Fruit fly (Drosophila melanogaster) whole organism, wandering third instar larva: ENCODE data around the gene Hsp60C.

Source experiments
- Abd-B ChIP-seq: fragments of >200 bp; optimal IDR thresholded peaks from 2 replicates; lab custom pipeline; 2017; ENCODE audit warnings: missing biosample characterization, missing genetic modification characterization
- CG32264 ChIP-seq: fragments of 200-800 bp; sonication (Bioruptor generic); optimal IDR thresholded peaks from 2 replicates; lab custom pipeline; 2016; ENCODE audit warnings: missing biosample characterization, missing genetic modification characterization
- CG9705 ChIP-seq: fragments of 200-800 bp; sonication (Bioruptor generic); optimal IDR thresholded peaks from 2 replicates; lab custom pipeline; 2018; ENCODE audit warnings: missing biosample characterization, mild to moderate bottlenecking, missing genetic modification characterization
- CrebA ChIP-seq: fragments of 200-800 bp; sonication (Bioruptor generic); optimal IDR thresholded peaks from 2 replicates; lab custom pipeline; 2016; ENCODE audit warnings: missing biosample characterization, mild to moderate bottlenecking, missing genetic modification characterization, borderline replicate concordance
- Dfd ChIP-seq: fragments of >200 bp; optimal IDR thresholded peaks from 2 replicates; lab custom pipeline; 2017; ENCODE audit warnings: missing biosample characterization, missing genetic modification characterization
- Dif ChIP-seq: fragments of 200-275, 200-300 bp; sonication (Bioruptor generic); optimal IDR thresholded peaks from 2 replicates; lab custom pipeline; 2018; ENCODE audit warnings: missing biosample characterization, missing genetic modification characterization; ENCODE audit not compliant: partially characterized antibody
- GATAd ChIP-seq: sonication (Bioruptor generic); optimal IDR thresholded peaks from 2 replicates; lab custom pipeline; 2016; ENCODE audit warnings: missing biosample characterization, missing genetic modification characterization
- HLH106 ChIP-seq: fragments of 200-800 bp; optimal IDR thresholded peaks from 3 replicates; lab custom pipeline; 2019; ENCODE audit warnings: missing biosample characterization, mild to moderate bottlenecking, missing genetic modification characterization, moderate library complexity
- Hnf4 ChIP-seq: fragments of 200-800 bp; sonication (Bioruptor generic); optimal IDR thresholded peaks from 2 replicates; lab custom pipeline; 2016; ENCODE audit warnings: missing biosample characterization, mild to moderate bottlenecking, missing genetic modification characterization
- Hr78 ChIP-seq: fragments of >200 bp; optimal IDR thresholded peaks from 2 replicates; lab custom pipeline; 2017; ENCODE audit warnings: missing biosample characterization, missing genetic modification characterization
- Jra ChIP-seq: sonication (Bioruptor generic); optimal IDR thresholded peaks from 2 replicates; lab custom pipeline; 2016; ENCODE audit warnings: missing biosample characterization, missing genetic modification characterization
- Mio ChIP-seq: sonication (Bioruptor generic); optimal IDR thresholded peaks from 2 replicates; lab custom pipeline; 2016; ENCODE audit warnings: missing biosample characterization, missing genetic modification characterization
- Myc ChIP-seq: fragments of >200 bp; optimal IDR thresholded peaks from 2 replicates; lab custom pipeline; 2017
- N ChIP-seq: fragments of >200 bp; optimal IDR thresholded peaks from 2 replicates; lab custom pipeline; 2018; ENCODE audit warnings: missing biosample characterization, missing external identifiers, missing genetic modification characterization
- Rel ChIP-seq, 2 experiments: fragments of 200-800 bp; sonication (Bioruptor generic) in 1 of 2; optimal IDR thresholded peaks; 2 replicates in 1 of 2; 3 replicates in 1 of 2; lab custom pipeline; 2016 to 2019; ENCODE audit warnings: mild to moderate bottlenecking in 2 of 2, missing biosample characterization in 2 of 2, missing genetic modification characterization in 2 of 2, moderate library complexity in 1 of 2
- Sp1 ChIP-seq: fragments of 200-800 bp; sonication (Bioruptor generic); optimal IDR thresholded peaks from 3 replicates; lab custom pipeline; 2019; ENCODE audit warnings: missing biosample characterization, mild to moderate bottlenecking, missing genetic modification characterization, moderate library complexity
- Vsx2 ChIP-seq: fragments of 200-300, 225-300 bp; sonication (Bioruptor generic); optimal IDR thresholded peaks from 2 replicates; lab custom pipeline; 2018; ENCODE audit warnings: missing biosample characterization, missing genetic modification characterization; ENCODE audit not compliant: partially characterized antibody
- brk ChIP-seq: fragments of 200-800 bp; sonication (Bioruptor generic); optimal IDR thresholded peaks from 2 replicates; lab custom pipeline; 2016; ENCODE audit warnings: missing biosample characterization, mild to moderate bottlenecking, missing genetic modification characterization
- dmrt93B ChIP-seq: fragments of 200-800 bp; sonication (Bioruptor generic); optimal IDR thresholded peaks from 2 replicates; lab custom pipeline; 2018; ENCODE audit warnings: missing biosample characterization, mild to moderate bottlenecking, missing genetic modification characterization
- ey ChIP-seq: fragments of 200-800 bp; sonication (Bioruptor generic); optimal IDR thresholded peaks from 2 replicates; lab custom pipeline; 2016; ENCODE audit warnings: missing biosample characterization, missing genetic modification characterization
- foxo ChIP-seq, 2 experiments: fragments of 200-800 bp; sonication (Bioruptor generic); optimal IDR thresholded peaks; 2 replicates in 1 of 2; 3 replicates in 1 of 2; lab custom pipeline; 2016 to 2017; ENCODE audit warnings: missing biosample characterization in 2 of 2, missing genetic modification characterization in 2 of 2
- fru ChIP-seq: fragments of 200-800 bp; sonication (Bioruptor generic); optimal IDR thresholded peaks from 3 replicates; lab custom pipeline; 2016; ENCODE audit warnings: missing biosample characterization, mild to moderate bottlenecking, missing genetic modification characterization
- h ChIP-seq: fragments of 200-800 bp; sonication (Bioruptor generic); optimal IDR thresholded peaks from 3 replicates; lab custom pipeline; 2016; ENCODE audit warnings: missing biosample characterization, mild to moderate bottlenecking, missing genetic modification characterization
- jim ChIP-seq: fragments of 175-275, 200-325 bp; sonication (Bioruptor generic); optimal IDR thresholded peaks from 2 replicates; lab custom pipeline; 2016; ENCODE audit warnings: missing biosample characterization, mild to moderate bottlenecking, missing genetic modification characterization
- lola ChIP-seq: fragments of >200 bp; optimal IDR thresholded peaks from 2 replicates; lab custom pipeline; 2017; ENCODE audit warnings: missing biosample characterization, missing genetic modification characterization
- sage ChIP-seq: fragments of 200-800 bp; sonication (Bioruptor generic); optimal IDR thresholded peaks from 2 replicates; lab custom pipeline; 2016; ENCODE audit warnings: missing biosample characterization, mild to moderate bottlenecking, missing genetic modification characterization
- sv ChIP-seq: fragments of 200-800 bp; sonication (Bioruptor generic); optimal IDR thresholded peaks from 3 replicates; lab custom pipeline; 2016; ENCODE audit warnings: missing biosample characterization, missing genetic modification characterization
- tai ChIP-seq: sonication (Bioruptor generic); optimal IDR thresholded peaks from 2 replicates; lab custom pipeline; 2016; ENCODE audit warnings: missing biosample characterization, missing genetic modification characterization
- usp ChIP-seq: fragments of >200 bp; optimal IDR thresholded peaks from 2 replicates; lab custom pipeline; 2017; ENCODE audit warnings: missing biosample characterization, missing genetic modification characterization
- woc ChIP-seq: sonication (Bioruptor generic); optimal IDR thresholded peaks from 2 replicates; lab custom pipeline; 2016; ENCODE audit warnings: missing biosample characterization, mild to moderate bottlenecking, missing genetic modification characterization

Gene Hsp60C

dm6 chr2L:5662549-5662948 is at the start of gene Hsp60C:
Gene Hsp60C (plus strand): TSS chr2L:5662849.
- no peak for TF ChIP-seq h
- no peak for TF ChIP-seq ey (GFP tag; lab: Kevin White, UChicago)
- no peak for TF ChIP-seq usp
- no peak for TF ChIP-seq Dif (GFP tag; lab: Kevin White, UChicago)
- TF ChIP-seq Jra = no peak
- TF ChIP-seq lola = no peak
- TF ChIP-seq sv (GFP tag; lab: Kevin White, UChicago) = no peak
- no peak for TF ChIP-seq tai (GFP tag; lab: Kevin White, UChicago)
- TF ChIP-seq GATAd (GFP tag; lab: Kevin White, UChicago) = no peak
- no peak for TF ChIP-seq HLH106
- no peak for TF ChIP-seq sage (GFP tag; lab: Kevin White, UChicago)

DNA sequence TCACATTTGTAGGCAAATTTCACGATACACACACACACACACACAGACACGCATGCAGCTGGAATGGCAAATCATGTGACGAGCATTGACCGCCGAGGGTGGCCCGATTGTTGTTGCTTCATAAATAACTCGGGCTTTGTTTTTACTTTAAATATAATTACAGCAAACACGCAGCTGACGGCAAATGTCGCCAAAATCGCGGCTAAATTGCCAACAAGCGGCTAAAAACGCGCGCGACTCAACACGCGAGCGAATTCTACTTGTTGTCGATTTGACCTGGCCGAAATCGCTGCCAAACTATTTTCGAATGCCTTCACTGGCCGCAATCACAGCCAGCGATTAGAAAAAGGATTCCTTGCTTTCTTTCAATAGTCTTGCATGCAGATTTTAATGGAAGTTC is 45.4 kb upstream of the Hsp60C start:
- TF ChIP-seq Mio (GFP tag; lab: Kevin White, UChicago) = no peak
- no peak for TF ChIP-seq Myc
- no peak for TF ChIP-seq brk (GFP tag; lab: Kevin White, UChicago)
- no peak for TF ChIP-seq HLH106
- no peak for TF ChIP-seq Dfd
- TF ChIP-seq CG32264 (GFP tag; lab: Kevin White, UChicago) = no peak

DNA sequence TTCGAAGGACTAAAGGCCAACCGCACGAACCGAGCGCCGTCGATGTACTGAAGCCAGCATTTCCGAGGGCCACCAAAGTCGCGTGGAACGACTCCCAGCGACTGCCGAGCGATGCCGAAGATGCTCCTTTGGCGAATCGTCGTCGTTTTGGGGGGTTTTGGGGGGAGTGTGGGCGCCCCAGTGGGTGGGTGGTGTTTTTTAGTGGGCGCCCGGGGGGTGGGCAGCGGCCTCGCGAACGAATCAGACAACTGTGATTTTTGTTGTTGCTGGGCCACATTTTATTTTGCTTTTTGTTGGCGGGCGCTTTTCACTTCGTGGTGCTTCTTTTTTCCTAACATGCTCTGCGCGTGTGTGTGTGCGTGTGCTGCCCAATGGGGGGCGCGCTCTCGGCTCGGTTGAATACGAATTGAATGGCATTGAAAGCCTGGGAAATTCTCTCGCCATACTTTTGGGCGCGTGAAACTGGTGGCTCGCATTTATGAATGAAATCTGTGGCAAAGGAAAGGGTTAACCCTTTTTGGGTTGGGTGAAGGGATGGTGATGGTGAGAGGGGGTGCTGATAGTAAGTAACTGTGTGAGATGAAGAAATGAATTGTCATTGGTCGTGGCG is 44.6 kb upstream of the Hsp60C start, which contains the start of gene DIP-eta:
Gene DIP-eta, minus strand, starts transcription at position 51 of the 610 bp plus-strand sequence.
- peak; percentile 22 for TF ChIP-seq Sp1 (GFP tag; lab: Kevin White, UChicago)
- TF ChIP-seq CrebA (GFP tag; lab: Kevin White, UChicago) = no peak
- peak; percentile 85 for TF ChIP-seq Dfd
- no peak for TF ChIP-seq jim (GFP tag; lab: Kevin White, UChicago)
- no peak for TF ChIP-seq Rel (GFP tag; optimal IDR thresholded peaks at IDR 0.05; lab: Kevin White, UChicago)
- no peak for TF ChIP-seq Rel (tag; optimal IDR thresholded peaks at IDR 0.05; lab: Kevin White, UChicago)

DNA sequence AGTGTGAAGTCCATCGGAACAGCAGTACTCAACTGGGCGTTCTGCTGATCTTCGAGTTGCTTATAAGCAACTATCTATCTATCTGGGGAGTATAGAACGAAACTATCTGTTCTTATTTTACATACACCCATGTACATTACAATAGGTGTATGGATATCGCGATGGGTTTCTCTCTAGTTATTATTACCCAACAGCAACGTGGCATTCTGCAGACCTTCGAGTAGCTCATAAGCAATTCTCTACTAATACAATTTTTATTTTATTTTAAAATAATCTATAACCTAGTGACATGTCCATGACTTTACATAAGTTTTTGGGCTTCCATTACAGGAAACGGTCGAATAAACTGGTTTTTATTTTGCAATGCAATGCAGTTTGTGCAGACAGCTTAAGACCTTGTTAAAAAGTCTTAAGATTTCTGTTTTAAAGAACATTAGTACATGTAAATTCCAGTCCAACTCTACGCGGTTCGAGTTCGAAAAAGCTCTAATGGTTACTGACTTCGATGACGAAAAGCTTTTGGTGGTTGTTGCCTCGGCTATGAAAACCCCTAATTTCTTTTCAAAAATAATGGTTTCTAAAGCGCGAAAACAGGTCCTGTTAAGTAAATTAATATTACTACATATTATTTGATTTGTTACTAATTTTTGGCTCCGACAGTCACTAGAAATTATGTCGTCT is 38.8 kb upstream of the Hsp60C start, which contains the start of gene Cyp6a16:
Gene Cyp6a16, minus strand, starts transcription at position 36 of the 681 bp plus-strand sequence.
- TF ChIP-seq Myc (peak; percentile 72), foxo (GFP tag; optimal IDR thresholded peaks at IDR 0.05; lab: Kevin White, UChicago) (no peak), brk (GFP tag; lab: Kevin White, UChicago) (no peak), CG9705 (GFP tag; lab: Kevin White, UChicago) (no peak), Hnf4 (no peak)
- TF ChIP-seq, all 38 proteins: peak for 1

- TF ChIP-seq woc (GFP tag; lab: Kevin White, UChicago) (no peak), Mio (GFP tag; lab: Kevin White, UChicago) (no peak), Hr78 (GFP tag; lab: Kevin White, UChicago) (no peak), GATAd (GFP tag; lab: Kevin White, UChicago) (no peak), dmrt93B (no peak), usp (no peak), Rel (GFP tag; optimal IDR thresholded peaks at IDR 0.05; lab: Kevin White, UChicago) (no peak), Rel (tag; optimal IDR thresholded peaks at IDR 0.05; lab: Kevin White, UChicago) (no peak)
Observed at dm6 chr2L:5658415-5658814, 4.2 kb upstream of the Hsp60C start, which contains the start of gene DIP-theta. Gene DIP-theta (minus strand): TSS chr2L:5658560.

DNA sequence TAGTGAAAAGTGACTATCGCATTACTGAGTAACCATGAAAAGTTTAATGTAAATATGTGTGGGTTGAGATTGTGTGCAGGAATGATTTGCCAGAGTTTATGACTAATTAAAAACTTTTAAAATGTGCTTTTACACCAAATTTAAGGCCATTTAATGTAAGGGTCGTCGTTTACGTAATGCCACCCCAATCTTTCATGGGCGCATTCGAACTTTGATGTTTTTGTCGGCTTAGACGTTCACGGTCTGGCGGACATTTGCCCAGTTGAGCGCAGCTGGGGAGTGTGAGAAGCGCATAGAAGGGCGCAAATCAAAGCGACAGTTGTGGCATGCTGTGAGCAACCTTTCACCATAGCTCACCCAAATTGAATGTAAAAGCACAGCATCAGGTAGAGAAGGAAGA is 15.6 kb downstream of the Hsp60C start, which contains the start of gene CG12511:
Gene CG12511, plus strand, starts transcription at position 301 of the 400 bp plus-strand sequence.
- TF ChIP-seq dmrt93B = no peak
- no peak for TF ChIP-seq Myc
- no peak for TF ChIP-seq Sp1 (GFP tag; lab: Kevin White, UChicago)
- TF ChIP-seq CG9705 (GFP tag; lab: Kevin White, UChicago) = no peak
- no peak for TF ChIP-seq Abd-B (GFP tag; lab: Kevin White, UChicago)
- TF ChIP-seq N = no peak
- TF ChIP-seq woc (GFP tag; lab: Kevin White, UChicago) = no peak
- no peak for TF ChIP-seq Vsx2 (GFP tag; lab: Kevin White, UChicago)
- TF ChIP-seq tai (GFP tag; lab: Kevin White, UChicago) = no peak
- TF ChIP-seq CrebA (GFP tag; lab: Kevin White, UChicago) = no peak
- no peak for TF ChIP-seq sv (GFP tag; lab: Kevin White, UChicago)
- TF ChIP-seq fru (GFP tag; lab: Kevin White, UChicago) = no peak
- TF ChIP-seq Hr78 (GFP tag; lab: Kevin White, UChicago) = no peak
- no peak for TF ChIP-seq Hnf4
- no peak for TF ChIP-seq Mio (GFP tag; lab: Kevin White, UChicago)
- TF ChIP-seq Jra = no peak
- TF ChIP-seq Rel (GFP tag; optimal IDR thresholded peaks at IDR 0.05; lab: Kevin White, UChicago) = no peak
- TF ChIP-seq Rel (tag; optimal IDR thresholded peaks at IDR 0.05; lab: Kevin White, UChicago) = no peak
- TF ChIP-seq h = no peak
